Fruit fly (Drosophila melanogaster) Kc167 (cell line): Measurements from ENCODE around the gene CG14695.

ENCODE experiments used
- Myc ChIP-seq: fragments of >200 bp; optimal IDR thresholded peaks from 2 replicates; lab custom pipeline; 2017; ENCODE audit warnings: missing external identifiers
- Sin3A ChIP-seq: fragments of >200 bp; optimal IDR thresholded peaks from 2 replicates; lab custom pipeline; 2018; ENCODE audit warnings: missing external identifiers
- h ChIP-seq: fragments of >200 bp; optimal IDR thresholded peaks from 3 replicates; lab custom pipeline; 2018; ENCODE audit warnings: missing external identifiers
- insv ChIP-seq: fragments of >200 bp; optimal IDR thresholded peaks from 3 replicates; lab custom pipeline; 2018; ENCODE audit warnings: missing external identifiers
- psq ChIP-seq: fragments of >200 bp; optimal IDR thresholded peaks from 2 replicates; lab custom pipeline; 2017; ENCODE audit warnings: missing external identifiers
- ttk ChIP-seq: sonication (Bioruptor generic); optimal IDR thresholded peaks from 2 replicates; lab custom pipeline; 2017; ENCODE audit warnings: missing external identifiers

The CG14695 gene

dm6 chr3R:10828688-10829087, 50.4 kb downstream of the CG14695 start:
- no peak for TF ChIP-seq insv (lab: Kevin White, UChicago)
- no peak for TF ChIP-seq Myc (lab: Kevin White, UChicago)
- TF ChIP-seq Sin3A (lab: Kevin White, UChicago): no peak
- TF ChIP-seq h (lab: Kevin White, UChicago): no peak
- no peak for TF ChIP-seq psq
- no peak for TF ChIP-seq ttk (lab: Kevin White, UChicago)
